Fruit fly (Drosophila melanogaster): ENCODE data around the gene CG32086.
A peak's percentile ranks its signal among the peaks of the same experiment; 100 is the strongest.

Gene CG32086

dm6 chr3L:11536132-11536531 is 47.7 kb downstream of the CG32086 start (continued):
- TF ChIP-seq Dip2 (GFP tag; IDR thresholded peaks at IDR 0.05) = no peak
- peak; percentile 28 for TF ChIP-seq CG15269 (tag; optimal IDR thresholded peaks at IDR 0.05)
- no peak for TF ChIP-seq CG30020 (tag; optimal IDR thresholded peaks at IDR 0.05)
- no peak for TF ChIP-seq CG5245 (GFP tag; optimal IDR thresholded peaks at IDR 0.05)
- TF ChIP-seq CG3838 (GFP tag; optimal IDR thresholded peaks at IDR 0.05) = no peak
- TF ChIP-seq CG9727 (GFP tag; optimal IDR thresholded peaks at IDR 0.05) = no peak
- no peak for TF ChIP-seq Ssrp (tag; optimal IDR thresholded peaks at IDR 0.05)
- TF ChIP-seq Lim3 (GFP tag; IDR thresholded peaks at IDR 0.05) = no peak
- no peak for TF ChIP-seq CG34376 (GFP tag; optimal IDR thresholded peaks at IDR 0.05)
- TF ChIP-seq Sry-β (GFP tag; optimal IDR thresholded peaks at IDR 0.05) = no peak
- no peak for TF ChIP-seq CG6791 (GFP tag; IDR thresholded peaks at IDR 0.05; ENCODE audit: partially characterized antibody)
- TF ChIP-seq fu2 (GFP tag; optimal IDR thresholded peaks at IDR 0.05) = no peak
- peak; percentile 33; the same call in 1 of the 2 replicates for TF ChIP-seq stc (GFP tag; IDR thresholded peaks at IDR 0.05)
- TF ChIP-seq CG3163 (GFP tag; optimal IDR thresholded peaks at IDR 0.05) = no peak
- TF ChIP-seq croc (GFP tag; conservative IDR thresholded peaks at IDR 0.05) = no peak
- no peak for TF ChIP-seq CG12659 (GFP tag; optimal IDR thresholded peaks at IDR 0.05)
- no peak for TF ChIP-seq CG17802 (tag; optimal IDR thresholded peaks at IDR 0.05)
- TF ChIP-seq ken (GFP tag; IDR thresholded peaks at IDR 0.05) = no peak
- TF ChIP-seq aop (GFP tag; IDR thresholded peaks at IDR 0.05) = no peak
- no peak for TF ChIP-seq sr (GFP tag; IDR thresholded peaks at IDR 0.05)
- no peak; the same call in 1 of the 2 replicates for TF ChIP-seq CG31224 (GFP tag; IDR thresholded peaks at IDR 0.05)
- TF ChIP-seq Oli (tag; optimal IDR thresholded peaks at IDR 0.05) = peak; percentile 25
- TF ChIP-seq HHEX (GFP tag; optimal IDR thresholded peaks at IDR 0.05) = no peak
- peak; percentile 59 for TF ChIP-seq ranshi (GFP tag; IDR thresholded peaks at IDR 0.05)
- TF ChIP-seq gro (GFP tag; optimal IDR thresholded peaks at IDR 0.05) = no peak
- TF ChIP-seq toy (GFP tag; IDR thresholded peaks at IDR 0.05) = no peak
- TF ChIP-seq ATbp (GFP tag; optimal IDR thresholded peaks at IDR 0.05) = no peak
- no peak for TF ChIP-seq CG9437 (GFP tag; optimal IDR thresholded peaks at IDR 0.05)
- TF ChIP-seq CG14441 (GFP tag; IDR thresholded peaks at IDR 0.05) = peak; percentile 27; the same call in 1 of the 2 replicates
- no peak for TF ChIP-seq onecut (GFP tag; IDR thresholded peaks at IDR 0.05)
- no peak for TF ChIP-seq CG6272 (GFP tag; IDR thresholded peaks at IDR 0.05)
- peak; percentile 20 for TF ChIP-seq CG17359 (tag; optimal IDR thresholded peaks at IDR 0.05)
- no peak for TF ChIP-seq CG17186 (GFP tag; optimal IDR thresholded peaks at IDR 0.05)
- TF ChIP-seq CG3847 (GFP tag; IDR thresholded peaks at IDR 0.05) = no peak
- TF ChIP-seq rib (GFP tag; IDR thresholded peaks at IDR 0.05) = no peak
- no peak for TF ChIP-seq Dp (GFP tag; optimal IDR thresholded peaks at IDR 0.05)
- no peak for TF ChIP-seq CG12155 (GFP tag; optimal IDR thresholded peaks at IDR 0.05)
- TF ChIP-seq nom (GFP tag; optimal IDR thresholded peaks at IDR 0.05) = no peak
- no peak for TF ChIP-seq CG2202 (tag; optimal IDR thresholded peaks at IDR 0.05)
- TF ChIP-seq Blimp-1 (GFP tag; optimal IDR thresholded peaks at IDR 0.05) = peak; percentile 24
- TF ChIP-seq cas (GFP tag; IDR thresholded peaks at IDR 0.05) = no peak
- TF ChIP-seq CG34422 (GFP tag; IDR thresholded peaks at IDR 0.05) = 0 out of 3 replicates have a peak, but pooled peaks have one; percentile 55
- TF ChIP-seq hth (optimal IDR thresholded peaks at IDR 0.05) = no peak
- no peak for TF ChIP-seq CG2889 (GFP tag; IDR thresholded peaks at IDR 0.05)
- no peak for TF ChIP-seq Eip74EF (GFP tag; optimal IDR thresholded peaks at IDR 0.05)
- TF ChIP-seq zen (tag; optimal IDR thresholded peaks at IDR 0.05) = no peak
- no peak for TF ChIP-seq Gsc (GFP tag; IDR thresholded peaks at IDR 0.05)
- TF ChIP-seq CG17568 (GFP tag; optimal IDR thresholded peaks at IDR 0.05) = no peak
- no peak for TF ChIP-seq vnd (GFP tag; IDR thresholded peaks at IDR 0.05; ENCODE audit: partially characterized antibody)
- TF ChIP-seq Rx (GFP tag; IDR thresholded peaks at IDR 0.05) = no peak
- TF ChIP-seq CG1832 (GFP tag; optimal IDR thresholded peaks at IDR 0.05) = no peak
- no peak for TF ChIP-seq dysf (GFP tag; IDR thresholded peaks at IDR 0.05)
